Worm (Caenorhabditis elegans) whole organism, young adult: Measurements from ENCODE around the gene Y75B8A.31.

ENCODE experiments used
- D2030.7 ChIP-seq: fragments of 200-800 bp; sonication (Bioruptor generic); IDR thresholded peaks from 2 replicates; pipeline ENCODE4 v1.3.6; 2022; ENCODE audit warnings: missing genetic modification reagents, missing genetic modification characterization, missing compliant biosample characterization
- F22D6.2 ChIP-seq: sonication (generic microtip); optimal IDR thresholded peaks from 2 replicates; lab custom pipeline; 2016; ENCODE audit warnings: mild to moderate bottlenecking, missing genetic modification characterization, missing compliant biosample characterization
- T26A5.8 ChIP-seq: sonication (generic microtip); optimal IDR thresholded peaks from 2 replicates; lab custom pipeline; 2016; ENCODE audit warnings: missing genetic modification characterization, missing compliant biosample characterization
- bed-2 ChIP-seq: fragments of 200-800 bp; sonication (Bioruptor generic); IDR thresholded peaks from 2 replicates; pipeline ENCODE4 v1.3.6; 2022; ENCODE audit warnings: missing genetic modification reagents, missing genetic modification characterization, missing compliant biosample characterization
- egl-18 ChIP-seq: fragments of 200-800 bp; sonication (Bioruptor generic); IDR thresholded peaks from 2 replicates; pipeline ENCODE4 v1.3.6; 2022; ENCODE audit warnings: missing genetic modification reagents, missing genetic modification characterization, missing compliant biosample characterization
- lir-1 ChIP-seq: fragments of 200-800 bp; sonication (Bioruptor generic); conservative IDR thresholded peaks from 2 replicates; pipeline ENCODE4 v1.3.6; 2022; ENCODE audit warnings: missing genetic modification reagents, missing genetic modification characterization, missing compliant biosample characterization
- madf-8 ChIP-seq: fragments of 200-800 bp; sonication (Bioruptor generic); conservative IDR thresholded peaks from 2 replicates; pipeline ENCODE4 v1.3.6; 2022; ENCODE audit warnings: missing genetic modification reagents, missing genetic modification characterization, missing compliant biosample characterization
- nhr-90 ChIP-seq: sonication (generic microtip); optimal IDR thresholded peaks from 2 replicates; lab custom pipeline; 2016; ENCODE audit warnings: missing genotype, mild to moderate bottlenecking, missing genetic modification characterization, missing compliant biosample characterization
- snpc-1.1 ChIP-seq: sonication (generic microtip); optimal IDR thresholded peaks from 2 replicates; lab custom pipeline; 2017; ENCODE audit warnings: missing genetic modification characterization, mild to moderate bottlenecking, missing compliant biosample characterization, antibody characterized with exemption, moderate library complexity, missing genotype, missing genetic modification reagents; ENCODE audit not compliant: insufficient read depth
- snpc-4 ChIP-seq, 5 experiments: fragments of 150-350 bp in 1 of 5; sonication (generic microtip) in 4 of 5; optimal IDR thresholded peaks; 2 replicates each; lab custom pipeline; 2014 to 2018; ENCODE audit warnings: missing genetic modification characterization in 5 of 5, missing biosample characterization in 3 of 5, antibody characterized with exemption in 2 of 5, mild to moderate bottlenecking in 2 of 5, missing compliant biosample characterization in 2 of 5, missing genotype in 2 of 5, moderate library complexity in 2 of 5, missing genetic modification reagents in 1 of 5
- somi-1 ChIP-seq: fragments of 200-800 bp; sonication (Bioruptor generic); optimal IDR thresholded peaks from 2 replicates; lab custom pipeline; 2018; ENCODE audit warnings: mild to moderate bottlenecking, missing genetic modification characterization, missing compliant biosample characterization
- sptf-2 ChIP-seq: fragments of 200-800 bp; sonication (Bioruptor generic); optimal IDR thresholded peaks from 2 replicates; lab custom pipeline; 2018; ENCODE audit warnings: mild to moderate bottlenecking, missing genetic modification characterization, missing compliant biosample characterization
- unc-62 ChIP-seq: fragments of 150-350 bp; optimal IDR thresholded peaks from 2 replicates; lab custom pipeline; 2014; ENCODE audit warnings: missing biosample characterization, missing genetic modification reagents, missing genetic modification characterization

DNA sequence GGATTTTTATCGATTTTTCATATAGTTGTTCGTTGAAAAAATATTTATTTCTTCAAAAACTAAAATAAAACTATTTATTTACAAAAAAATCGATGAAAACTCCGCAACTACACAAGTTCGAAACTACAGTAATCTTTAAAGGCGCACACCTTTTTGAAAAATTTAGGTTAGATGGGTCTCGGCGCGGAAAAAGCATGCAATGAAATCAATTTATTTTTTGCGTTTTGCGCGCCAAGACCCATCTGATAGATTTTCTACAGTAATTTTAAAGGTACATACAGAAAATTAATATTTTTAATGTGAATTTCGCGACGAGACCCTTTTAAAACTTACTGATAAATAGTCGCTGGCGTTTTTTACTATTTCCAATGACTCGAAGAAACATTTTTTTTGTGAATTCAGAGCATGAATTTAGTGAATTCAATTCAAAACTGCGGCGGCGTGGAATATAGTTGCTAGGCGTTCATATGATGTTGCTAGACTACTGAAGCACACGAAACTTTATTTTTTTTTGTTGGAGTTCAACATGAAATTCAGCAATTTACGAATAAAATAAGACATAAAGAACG, 15.6 kb downstream of the Y75B8A.31 start, which contains the start of gene Y75B8A.33:
- TF ChIP-seq D2030.7 (GFP tag; lab: Robert Waterston, UW) (peak; percentile 44; the same call in 1 of the 2 replicates), T26A5.8 (no peak), egl-18 (no peak), unc-62 (GFP tag; lab: Kevin White, UChicago) (no peak), bed-2 (GFP tag; lab: Robert Waterston, UW) (no peak), sptf-2 (GFP tag; lab: Kevin White, UChicago) (no peak), snpc-4 (GFP tag; optimal IDR thresholded peaks at IDR 0.05; lab: Kevin White, UChicago) (no peak), snpc-4 (tag; optimal IDR thresholded peaks at IDR 0.05; lab: Kevin White, UChicago) (no peak), somi-1 (GFP tag; lab: Kevin White, UChicago) (no peak), madf-8 (GFP tag; lab: Robert Waterston, UW) (peak; percentile 79), nhr-90 (no peak), lir-1 (GFP tag; lab: Robert Waterston, UW) (no peak), snpc-1.1 (tag; lab: Kevin White, UChicago) (no peak), F22D6.2 (tag; lab: Kevin White, UChicago) (no peak)
